Fruit fly (Drosophila melanogaster) whole organism, embryonic: ENCODE measurements around the gene Cpr92A.

Experiments used
- Adf1 ChIP-seq: fragments of 200-800 bp; sonication (Bioruptor generic); IDR thresholded peaks from 2 replicates; pipeline ENCODE4 v1.3.6; 2022; ENCODE audit warnings: missing biosample characterization, missing genetic modification characterization
- CG10431 ChIP-seq: fragments of 200-800 bp; sonication (Bioruptor generic); optimal IDR thresholded peaks from 3 replicates; lab custom pipeline; 2018; ENCODE audit warnings: missing biosample characterization, mild to moderate bottlenecking, missing genetic modification characterization
- CG10654 ChIP-seq: fragments of 200-800 bp; sonication (Bioruptor generic); optimal IDR thresholded peaks from 2 replicates; lab custom pipeline; 2016; ENCODE audit warnings: missing biosample characterization, missing genetic modification characterization
- CG12071 ChIP-seq: fragments of 200-800 bp; sonication (Bioruptor generic); optimal IDR thresholded peaks from 3 replicates; lab custom pipeline; 2018; ENCODE audit warnings: missing biosample characterization, mild to moderate bottlenecking, missing genetic modification characterization
- CG12104 ChIP-seq: fragments of 200-800 bp; sonication (Bioruptor generic); optimal IDR thresholded peaks from 3 replicates; lab custom pipeline; 2016; ENCODE audit warnings: missing biosample characterization, missing genetic modification characterization
- CG13296 ChIP-seq: fragments of 200-800 bp; sonication (Bioruptor generic); optimal IDR thresholded peaks from 3 replicates; lab custom pipeline; 2018; ENCODE audit warnings: missing biosample characterization, mild to moderate bottlenecking, missing genetic modification characterization
- CG14014 ChIP-seq: fragments of 200-800 bp; sonication (Bioruptor generic); IDR thresholded peaks from 2 replicates; pipeline ENCODE4 v1.3.6; 2022; ENCODE audit warnings: missing biosample characterization, missing genetic modification characterization
- CG15073 ChIP-seq: fragments of 200-800 bp; sonication (Bioruptor generic); optimal IDR thresholded peaks from 2 replicates; lab custom pipeline; 2016; ENCODE audit warnings: missing biosample characterization, missing genetic modification characterization
- CG17385 ChIP-seq: fragments of 200-800 bp; sonication (Bioruptor generic); optimal IDR thresholded peaks from 3 replicates; lab custom pipeline; 2018; ENCODE audit warnings: missing biosample characterization, mild to moderate bottlenecking, missing genetic modification characterization
- CG17802 ChIP-seq: fragments of 200-800 bp; sonication (Bioruptor generic); optimal IDR thresholded peaks from 2 replicates; lab custom pipeline; 2018; ENCODE audit warnings: missing biosample characterization, mild to moderate bottlenecking, missing genetic modification characterization, moderate library complexity
- CG34422 ChIP-seq: fragments of 200-800 bp; sonication (Bioruptor generic); IDR thresholded peaks from 3 replicates; pipeline ENCODE4 v1.3.6; 2022; ENCODE audit warnings: missing biosample characterization, missing genetic modification characterization
- CG8359 ChIP-seq: fragments of 200-800 bp; sonication (Bioruptor generic); optimal IDR thresholded peaks from 2 replicates; lab custom pipeline; 2017; ENCODE audit warnings: missing biosample characterization, mild to moderate bottlenecking, missing genetic modification characterization, borderline replicate concordance
- Dll ChIP-seq: fragments of 200-800 bp; sonication (Bioruptor generic); IDR thresholded peaks from 4 replicates; pipeline ENCODE4 v1.3.6; 2022; ENCODE audit warnings: missing biosample characterization, missing genetic modification characterization; ENCODE audit not compliant: partially characterized antibody
- Doc3 ChIP-seq: fragments of 200-800 bp; sonication (Bioruptor generic); IDR thresholded peaks from 3 replicates; pipeline ENCODE4 v1.3.6; 2022; ENCODE audit warnings: missing biosample characterization, missing genetic modification characterization; ENCODE audit not compliant: partially characterized antibody
- H15 ChIP-seq: fragments of 200-800 bp; sonication (Bioruptor generic); IDR thresholded peaks from 3 replicates; pipeline ENCODE4 v1.3.6; 2022; ENCODE audit warnings: missing biosample characterization, missing genetic modification characterization
- HLH3B ChIP-seq: fragments of 200-800 bp; sonication (Bioruptor generic); IDR thresholded peaks from 2 replicates; pipeline ENCODE4 v1.3.6; 2022; ENCODE audit warnings: missing biosample characterization, missing genetic modification characterization
- MTF-1 ChIP-seq: fragments of 200-800 bp; sonication (Bioruptor generic); optimal IDR thresholded peaks from 2 replicates; lab custom pipeline; 2018; ENCODE audit warnings: missing biosample characterization, mild to moderate bottlenecking, missing genetic modification characterization, borderline replicate concordance
- Max ChIP-seq: fragments of 200-800 bp; sonication (Bioruptor generic); optimal IDR thresholded peaks from 2 replicates; lab custom pipeline; 2016; ENCODE audit warnings: missing biosample characterization, mild to moderate bottlenecking, missing genetic modification characterization
- Med ChIP-seq: fragments of 200-800 bp; sonication (Bioruptor generic); peaks from one replicate; lab custom pipeline; 2016; ENCODE audit warnings: missing biosample characterization, missing genetic modification characterization, mild to moderate bottlenecking, inconsistent platforms, moderate library complexity
- Oli ChIP-seq: fragments of 200-800 bp; sonication (Bioruptor generic); optimal IDR thresholded peaks from 2 replicates; lab custom pipeline; 2018; ENCODE audit warnings: missing biosample characterization, mild to moderate bottlenecking, missing genetic modification characterization, moderate library complexity
- Opbp ChIP-seq: fragments of 200-800 bp; sonication (Bioruptor generic); IDR thresholded peaks from 3 replicates; pipeline ENCODE4 v1.3.6; 2022; ENCODE audit warnings: missing biosample characterization, missing genetic modification characterization; ENCODE audit not compliant: partially characterized antibody
- Trl ChIP-seq, 3 experiments: fragments of >200 bp in 2 of 3; fragments of 200-800 bp in 1 of 3; sonication (Bioruptor generic) in 1 of 3; optimal IDR thresholded peaks; 2 replicates in 1 of 3; 3 replicates in 2 of 3; lab custom pipeline; 2016 to 2017; ENCODE audit warnings: missing biosample characterization in 1 of 3, missing genetic modification characterization in 1 of 3
- abd-A ChIP-seq: fragments of 200-800 bp; sonication (Bioruptor generic); optimal IDR thresholded peaks from 3 replicates; lab custom pipeline; 2019; ENCODE audit warnings: missing biosample characterization, mild to moderate bottlenecking, missing genetic modification characterization, moderate library complexity
- bbx ChIP-seq: fragments of 200-800 bp; sonication (Bioruptor generic); IDR thresholded peaks from 2 replicates; pipeline ENCODE4 v1.3.6; 2022; ENCODE audit warnings: missing biosample characterization, missing genetic modification characterization; ENCODE audit not compliant: partially characterized antibody
- chinmo ChIP-seq: fragments of 200-800 bp; sonication (Bioruptor generic); IDR thresholded peaks from 4 replicates; pipeline ENCODE4 v1.3.6; 2022; ENCODE audit warnings: missing biosample characterization, missing genetic modification characterization; ENCODE audit not compliant: partially characterized antibody
- chm ChIP-seq: fragments of 200-800 bp; sonication (Bioruptor generic); IDR thresholded peaks from 2 replicates; pipeline ENCODE4 v1.3.6; 2022; ENCODE audit warnings: missing biosample characterization, missing genetic modification characterization
- crp ChIP-seq, 2 experiments: fragments of 200-800 bp; sonication (Bioruptor generic); optimal IDR thresholded peaks; 2 replicates in 1 of 2; 3 replicates in 1 of 2; lab custom pipeline; 2017; ENCODE audit warnings: missing biosample characterization in 2 of 2, missing genetic modification characterization in 2 of 2, mild to moderate bottlenecking in 1 of 2, moderate library complexity in 1 of 2
- ftz-f1 ChIP-seq: fragments of 200-800 bp; sonication (Bioruptor generic); optimal IDR thresholded peaks from 2 replicates; lab custom pipeline; 2016; ENCODE audit warnings: missing biosample characterization, missing genetic modification characterization
- nom ChIP-seq: fragments of 200-800 bp; sonication (Bioruptor generic); optimal IDR thresholded peaks from 2 replicates; lab custom pipeline; 2017; ENCODE audit warnings: missing biosample characterization, missing genetic modification characterization, mild to moderate bottlenecking, moderate library complexity, missing genetic modification reagents
- pum ChIP-seq: fragments of 200-800 bp; sonication (Bioruptor generic); optimal IDR thresholded peaks from 2 replicates; lab custom pipeline; 2016; ENCODE audit warnings: missing biosample characterization, missing genetic modification characterization
- sqz ChIP-seq: fragments of 200-800 bp; sonication (Bioruptor generic); optimal IDR thresholded peaks from 3 replicates; lab custom pipeline; 2018; ENCODE audit warnings: missing biosample characterization, mild to moderate bottlenecking, missing genetic modification characterization
- tap ChIP-seq: fragments of 200-800 bp; optimal IDR thresholded peaks from 3 replicates; lab custom pipeline; 2019; ENCODE audit warnings: missing biosample characterization, mild to moderate bottlenecking, missing genetic modification characterization, moderate library complexity
- tna ChIP-seq: fragments of 200-800 bp; sonication (Bioruptor generic); IDR thresholded peaks from 2 replicates; pipeline ENCODE4 v1.3.6; 2022; ENCODE audit warnings: missing biosample characterization, missing genetic modification characterization; ENCODE audit not compliant: partially characterized antibody
- twi ChIP-seq: fragments of 200-800 bp; optimal IDR thresholded peaks from 2 replicates; lab custom pipeline; 2019; ENCODE audit warnings: missing biosample characterization, mild to moderate bottlenecking, missing genetic modification characterization, moderate library complexity
- unc-4 ChIP-seq: fragments of 200-800 bp; sonication (Bioruptor generic); IDR thresholded peaks from 2 replicates; pipeline ENCODE4 v1.3.6; 2022; ENCODE audit warnings: missing biosample characterization, missing genetic modification characterization; ENCODE audit not compliant: partially characterized antibody

The Cpr92A gene

DNA sequence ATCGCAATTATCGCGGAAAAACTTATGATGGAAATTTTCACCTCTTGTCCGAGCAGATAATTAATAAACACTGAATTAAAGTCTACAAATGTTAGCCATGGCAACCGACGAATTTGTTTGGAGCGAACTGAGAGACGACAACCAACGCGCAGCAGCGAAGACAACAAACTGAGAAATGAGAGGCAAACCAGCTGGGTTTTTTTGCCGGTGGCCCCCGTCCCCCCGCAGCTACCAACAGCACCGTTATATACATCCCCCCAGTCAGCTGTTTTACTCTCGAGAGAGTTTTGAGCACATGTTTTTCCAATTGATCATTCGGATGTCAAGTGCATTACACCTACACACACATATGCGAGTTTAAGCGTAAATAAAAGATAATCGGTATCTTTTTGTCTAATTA lies 42.3 kb upstream of the Cpr92A start (continued):
- TF ChIP-seq MTF-1 (GFP tag; lab: Kevin White, UChicago) (peak; percentile 39), Max (peak; percentile 4), Opbp (GFP tag; lab: Robert Waterston, UW) (0 out of 3 replicates have a peak, but pooled peaks have one; percentile 21), unc-4 (GFP tag; lab: Robert Waterston, UW) (peak; percentile 33; the same call in 1 of the 2 replicates), nom (peak; percentile 59), CG15073 (GFP tag; lab: Kevin White, UChicago) (no peak), CG14014 (GFP tag; lab: Robert Waterston, UW) (0 out of 2 replicates have a peak, but pooled peaks have one; percentile 4), Trl (optimal IDR thresholded peaks at IDR 0.05; lab: Kevin White, UChicago) (peak; percentile 55 to 79), Trl (GFP tag; optimal IDR thresholded peaks at IDR 0.05; lab: Kevin White, UChicago) (no peak), chinmo (GFP tag; lab: Robert Waterston, UW) (peak; percentile 94; the same call in 3 of the 4 replicates), tap (tag; lab: Kevin White, UChicago) (peak; percentile 4), CG8359 (GFP tag; lab: Kevin White, UChicago) (peak; percentile 32), Med (peak; percentile 80), CG10654 (GFP tag; lab: Kevin White, UChicago) (no peak), CG34422 (GFP tag; lab: Robert Waterston, UW) (peak; percentile 69; the same call in 1 of the 3 replicates), CG17385 (peak; percentile 42), bbx (GFP tag; lab: Robert Waterston, UW) (peak; percentile 55; the same call in 1 of the 2 replicates), chm (peak; percentile 25; the same call in 1 of the 2 replicates), crp (GFP tag; optimal IDR thresholded peaks at IDR 0.05; lab: Kevin White, UChicago) (peak; percentile 51 to 89), pum (GFP tag; lab: Kevin White, UChicago) (no peak), ftz-f1 (GFP tag; lab: Kevin White, UChicago) (peak; percentile 50), CG13296 (GFP tag; lab: Kevin White, UChicago) (no peak), CG17802 (tag; lab: Kevin White, UChicago) (no peak), CG12071 (GFP tag; lab: Kevin White, UChicago) (peak; percentile 23), Dll (peak; percentile 42; the same call in 2 of the 4 replicates), twi (tag; lab: Kevin White, UChicago) (peak; percentile 13), tna (GFP tag; lab: Robert Waterston, UW) (peak; percentile 38; the same call in 1 of the 2 replicates), abd-A (peak; percentile 16), Doc3 (GFP tag; lab: Robert Waterston, UW) (0 out of 3 replicates have a peak, but pooled peaks have one; percentile 40), Adf1 (GFP tag; lab: Robert Waterston, UW) (peak; percentile 25; the same call in 1 of the 2 replicates)
- TF ChIP-seq, all 482 proteins: peak for 57

- 0 out of 2 replicates have a peak, but pooled peaks have one; percentile 12 for TF ChIP-seq HLH3B (GFP tag; lab: Robert Waterston, UW)
- TF ChIP-seq CG12104 (GFP tag; lab: Kevin White, UChicago): no peak
- TF ChIP-seq sqz (GFP tag; lab: Kevin White, UChicago): no peak
Measured at dm6 chr3R:19638004-19638403, 39.2 kb upstream of the Cpr92A start.

dm6 chr3R:19634649-19635048 lies 35.9 kb upstream of the Cpr92A start, which contains the start of gene CG34138:
Gene CG34138, plus strand, starts transcription at chr3R:19634949.
- TF ChIP-seq CG10431 (GFP tag; lab: Kevin White, UChicago): no peak
- TF ChIP-seq H15 (GFP tag; lab: Robert Waterston, UW): no peak
- TF ChIP-seq Oli (tag; lab: Kevin White, UChicago): no peak
